Fruit fly (Drosophila melanogaster) whole organism: ENCODE measurements around the gene CG9951.

Experiments
- CG8478 ChIP-seq: fragments of >200 bp; optimal IDR thresholded peaks from 2 replicates; lab custom pipeline; 2018; ENCODE audit warnings: inconsistent platforms
- Dll ChIP-seq: fragments of >200 bp; optimal IDR thresholded peaks from 2 replicates; lab custom pipeline; 2017
- psq ChIP-seq: fragments of >200 bp; optimal IDR thresholded peaks from 2 replicates; lab custom pipeline; 2017
- usp ChIP-seq: fragments of >200 bp; optimal IDR thresholded peaks from 2 replicates; lab custom pipeline; 2017; ENCODE audit warnings: missing biosample characterization, missing genetic modification characterization, mixed read lengths

dm6 chr3L:16860322-16860721 is 2.6 kb upstream of the CG9951 start, which contains the start of gene CG13029:
- TF ChIP-seq psq (no peak), CG8478 (no peak), usp (GFP tag; lab: Kevin White, UChicago) (no peak), Dll (lab: Kevin White, UChicago) (no peak)
